Fruit fly (Drosophila melanogaster): ENCODE data around the gene CG43895.

Gene CG43895

DNA sequence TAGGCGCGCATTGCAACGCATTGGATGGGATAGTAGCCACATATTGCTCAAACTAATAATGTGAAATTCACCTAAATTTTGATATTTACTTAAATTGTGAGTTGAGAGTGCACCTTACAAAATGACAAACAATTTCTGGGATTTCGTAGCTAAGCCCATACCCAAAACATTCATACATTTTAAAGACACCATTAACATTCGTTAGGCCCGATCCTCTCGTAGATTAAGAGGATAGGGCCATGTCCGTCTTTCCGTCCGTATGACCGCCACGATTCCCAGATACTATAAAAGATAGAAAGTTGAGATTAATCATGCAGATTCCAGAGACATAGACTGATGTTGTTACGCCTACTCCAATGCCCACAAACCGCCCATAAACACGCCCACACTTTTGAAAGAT is at the start of gene CG43895:
CG43895 (minus strand) TSS at position 101 of the 400 bp plus-strand sequence.
- no peak for TF ChIP-seq CG17801 (GFP tag; optimal IDR thresholded peaks at IDR 0.05; ENCODE audit: partially characterized antibody)

DNA sequence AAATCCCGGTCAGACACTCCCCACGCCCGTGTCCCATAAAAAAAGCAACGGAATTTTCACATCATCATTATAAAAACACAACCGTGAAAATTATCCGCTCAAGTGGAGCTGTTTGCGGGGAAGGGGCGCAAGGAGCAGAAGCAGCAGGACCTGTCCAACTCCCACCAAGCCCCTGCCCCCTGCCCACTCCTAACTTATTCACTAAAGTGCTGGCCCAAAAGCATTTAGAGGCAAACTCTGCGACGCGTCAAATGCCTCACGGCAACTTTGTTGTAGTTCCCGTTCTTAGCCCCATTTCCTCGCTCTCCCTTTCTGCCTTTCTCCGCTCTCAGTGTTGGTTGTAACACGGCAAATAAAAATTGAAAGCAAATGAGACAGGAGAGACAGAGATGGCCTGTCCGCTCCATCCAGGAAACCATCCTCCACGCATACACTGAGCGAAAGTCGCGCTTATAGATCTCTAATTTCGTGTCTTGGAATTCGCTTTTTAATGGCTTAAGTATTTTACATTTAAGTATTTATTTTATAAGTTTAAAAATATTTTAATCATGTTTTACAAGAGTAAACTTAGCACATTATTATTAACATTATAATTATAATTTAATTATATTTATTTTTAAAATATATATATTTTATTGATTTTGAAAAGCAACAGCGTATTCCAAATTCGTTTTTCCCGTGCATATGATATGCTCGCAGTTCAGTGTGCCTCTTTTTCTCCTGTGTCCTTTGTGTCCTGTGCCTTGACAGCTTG is 46.0 kb upstream of the CG43895 start:
- no peak for TF ChIP-seq CG17801 (GFP tag; optimal IDR thresholded peaks at IDR 0.05; ENCODE audit: partially characterized antibody)

DNA sequence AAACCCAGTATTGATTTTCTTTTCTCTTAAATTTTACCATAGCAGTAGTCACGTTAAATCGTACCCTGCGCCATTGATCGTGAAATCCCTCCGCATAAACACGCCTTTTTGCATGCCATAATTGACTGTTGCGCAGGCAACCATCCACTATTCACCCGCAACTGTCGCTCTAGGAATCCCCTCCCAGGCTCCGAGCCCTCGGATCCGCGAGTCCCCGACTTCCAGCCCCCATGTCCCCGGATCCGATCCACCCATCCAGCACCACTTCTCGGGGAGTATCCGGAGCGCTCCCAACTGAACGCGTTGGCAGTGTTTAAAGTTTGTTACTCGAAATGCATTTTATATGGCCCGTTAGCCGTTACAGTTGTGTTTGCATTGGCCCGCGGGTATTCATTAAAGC is 34.8 kb upstream of the CG43895 start:
- TF ChIP-seq CG17801 (GFP tag; optimal IDR thresholded peaks at IDR 0.05; ENCODE audit: partially characterized antibody), result no peak

- no peak for TF ChIP-seq CG17801 (GFP tag; optimal IDR thresholded peaks at IDR 0.05; ENCODE audit: partially characterized antibody)
Observed at dm6 chr3L:21846591-21846990, 33.1 kb upstream of the CG43895 start.

DNA sequence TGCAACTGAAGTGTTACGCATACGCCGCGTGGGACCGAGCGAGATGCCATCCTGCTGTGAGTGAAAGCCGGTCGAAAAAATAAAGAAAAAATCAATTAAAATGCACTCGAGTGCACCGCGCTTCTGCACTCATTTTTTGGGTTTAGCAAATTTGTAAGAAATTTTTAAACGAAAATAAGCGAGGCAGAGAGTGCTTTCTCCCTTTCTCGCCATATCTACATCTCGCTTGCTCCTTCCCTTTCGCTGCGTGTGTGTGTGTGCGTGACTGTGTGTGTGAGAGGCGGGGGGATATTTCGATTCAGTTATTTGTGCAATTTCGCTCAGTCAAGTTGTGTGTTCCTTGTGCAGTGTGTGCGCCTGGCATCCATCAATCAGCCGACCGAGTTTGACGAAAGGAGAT is 31.0 kb upstream of the CG43895 start, which contains the start of gene mub:
mub (plus strand) TSS at position 301 of the 400 bp plus-strand sequence.
- no peak for TF ChIP-seq CG17801 (GFP tag; optimal IDR thresholded peaks at IDR 0.05; ENCODE audit: partially characterized antibody)

DNA sequence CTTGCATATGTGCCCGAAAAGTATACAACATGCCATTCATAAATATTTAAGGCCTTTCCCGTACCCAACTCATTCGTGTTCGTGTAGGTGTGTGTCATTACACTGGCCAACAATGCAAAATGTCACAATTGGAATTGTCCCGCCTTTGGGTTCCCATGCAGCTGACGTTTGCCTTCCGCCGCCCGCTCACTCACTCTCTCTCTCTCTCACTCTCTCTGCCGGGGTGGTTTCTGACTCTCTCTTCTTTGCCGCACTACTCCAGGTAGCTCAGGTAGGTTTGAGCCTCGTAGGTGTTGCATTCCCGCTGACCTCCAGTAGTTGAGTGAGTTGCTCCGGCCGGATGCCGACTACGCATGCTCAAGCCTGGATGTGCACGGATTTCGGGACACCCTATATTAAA is 29.8 kb upstream of the CG43895 start:
- TF ChIP-seq CG17801 (GFP tag; optimal IDR thresholded peaks at IDR 0.05; ENCODE audit: partially characterized antibody), result no peak

DNA sequence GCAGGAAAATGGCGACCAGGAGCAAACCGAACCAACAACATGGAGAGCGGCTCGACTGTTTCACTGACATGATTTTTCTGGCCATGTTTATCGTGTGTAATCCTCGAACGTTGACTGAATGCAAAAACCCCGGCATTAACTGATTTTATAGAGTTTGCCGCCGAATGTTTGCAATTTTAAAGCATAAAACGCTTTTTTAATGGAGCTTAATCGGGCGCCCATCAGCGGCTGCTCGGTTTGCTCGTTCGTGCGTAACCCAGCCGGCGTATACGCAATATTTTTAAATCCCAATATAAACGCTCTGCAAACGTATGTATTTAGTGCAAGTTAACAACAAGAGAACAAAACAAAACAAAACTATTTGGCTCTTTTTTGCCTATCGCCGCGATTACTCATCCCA is 28.8 kb upstream of the CG43895 start, which contains the start of gene CG14563:
CG14563 (minus strand) TSS at position 101 of the 400 bp plus-strand sequence.
- no peak for TF ChIP-seq CG17801 (GFP tag; optimal IDR thresholded peaks at IDR 0.05; ENCODE audit: partially characterized antibody)

DNA sequence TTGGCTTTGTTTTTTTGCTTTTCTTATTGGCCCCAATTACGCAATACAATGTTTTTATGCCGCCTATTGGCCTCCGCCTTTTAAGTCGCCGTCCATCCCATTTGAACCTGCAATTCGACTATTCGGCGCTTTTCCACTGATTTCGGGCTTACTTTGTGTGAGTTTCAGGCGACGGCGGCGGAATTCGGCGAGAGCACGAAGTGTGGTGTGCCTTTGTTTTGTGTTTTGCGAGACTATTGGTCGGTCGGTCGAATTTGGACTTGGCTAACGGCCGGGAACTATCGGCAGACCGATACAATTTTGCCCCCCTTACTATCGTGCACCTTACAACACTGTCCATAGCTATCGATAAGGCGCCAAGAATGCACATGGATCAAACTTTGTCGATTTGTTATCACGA is 27.6 kb upstream of the CG43895 start, which contains the start of gene P5CDh1:
P5CDh1 (minus strand) TSS at position 278 of the 400 bp plus-strand sequence.
- peak; percentile 44 for TF ChIP-seq CG17801 (GFP tag; optimal IDR thresholded peaks at IDR 0.05; ENCODE audit: partially characterized antibody)

DNA sequence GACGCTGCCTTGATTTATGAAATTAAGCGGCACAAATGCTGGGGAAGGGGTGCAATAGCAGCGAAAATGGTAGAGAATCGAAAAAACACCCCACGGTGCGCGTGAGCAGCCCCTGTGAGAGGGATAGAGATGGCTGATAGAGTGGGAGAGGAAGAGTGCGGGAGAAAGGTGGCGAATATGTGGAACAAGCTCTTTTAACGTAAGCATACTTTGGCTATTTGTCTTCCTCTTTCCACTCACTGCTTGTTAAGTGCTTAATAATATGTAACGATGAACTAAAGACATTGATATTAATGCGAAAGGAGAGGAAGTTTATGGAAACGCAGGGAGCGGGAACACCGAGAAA is 27.1 kb upstream of the CG43895 start:
- no peak for TF ChIP-seq CG17801 (GFP tag; optimal IDR thresholded peaks at IDR 0.05; ENCODE audit: partially characterized antibody)

DNA sequence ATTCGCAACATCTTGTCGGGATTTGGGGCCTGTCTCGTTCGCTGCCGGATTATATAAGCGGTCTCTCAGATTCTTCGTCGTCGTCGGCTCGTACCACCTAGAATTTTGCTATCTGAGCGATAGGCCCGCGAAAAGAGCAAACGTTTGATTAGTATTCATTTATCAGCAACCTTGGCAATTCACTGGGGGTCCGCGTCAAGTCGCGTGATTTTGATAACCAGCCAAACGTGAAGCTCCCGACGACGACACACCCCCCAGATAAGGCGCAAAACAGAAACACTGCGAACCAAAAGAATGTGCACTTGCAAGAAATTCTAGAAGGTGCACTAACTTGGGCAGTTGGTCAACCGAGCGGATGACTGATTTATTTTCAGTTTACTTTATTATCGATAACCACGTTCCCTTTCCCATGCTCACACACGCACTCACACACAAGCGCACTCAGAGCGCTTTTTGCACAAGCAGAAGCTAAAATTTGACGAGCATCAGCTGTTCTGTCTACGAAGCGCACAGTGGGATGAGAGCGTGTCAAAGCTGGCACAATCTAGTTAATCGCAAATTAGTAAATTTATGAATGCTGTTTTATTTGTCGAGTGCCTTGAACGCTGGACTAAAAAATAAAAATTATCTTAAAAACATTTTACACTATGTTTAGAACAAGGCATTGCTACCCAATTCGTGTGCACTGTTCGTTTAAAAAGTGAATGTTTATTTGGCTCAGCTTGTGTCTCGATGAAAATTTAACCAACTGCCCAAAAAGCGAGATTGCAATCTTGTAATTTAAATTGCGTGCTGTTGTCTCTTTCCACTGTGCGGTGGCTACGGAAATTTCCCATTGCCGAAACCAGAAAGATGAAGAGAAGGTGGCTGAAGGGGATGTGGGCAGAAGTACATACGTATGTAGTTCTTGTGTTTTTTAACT is 26.5 kb upstream of the CG43895 start:
- peak; percentile 90 for TF ChIP-seq CG17801 (GFP tag; optimal IDR thresholded peaks at IDR 0.05; ENCODE audit: partially characterized antibody)

DNA sequence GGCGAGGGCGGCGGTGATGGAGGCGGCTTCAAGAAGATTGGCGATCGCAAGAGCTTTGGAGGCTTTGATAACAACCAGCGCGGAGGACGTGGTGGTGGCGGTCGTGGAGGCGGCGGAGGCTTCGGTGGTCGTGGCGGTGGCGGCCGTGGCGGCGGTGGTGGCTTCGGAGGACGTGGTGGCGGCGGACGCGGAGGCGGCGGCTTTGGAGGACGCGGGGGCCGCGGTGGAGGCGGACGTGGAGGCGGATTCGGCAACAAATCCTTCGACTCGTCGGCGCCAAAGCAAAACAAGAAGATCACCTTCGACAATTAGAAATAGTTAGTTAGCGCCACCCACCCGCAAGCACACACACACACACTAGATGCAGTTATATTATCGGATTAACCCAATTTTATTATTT is 22.1 kb upstream of the CG43895 start:
- no peak for TF ChIP-seq CG17801 (GFP tag; optimal IDR thresholded peaks at IDR 0.05; ENCODE audit: partially characterized antibody)

dm6 chr3L:21832203-21833160 is 19.0 kb upstream of the CG43895 start, which contains the start of the genes CG7148 and Nopp140:
CG7148 (minus strand) TSS chr3L:21832253.
Nopp140 (plus strand) TSS chr3L:21832774.
- TF ChIP-seq CG17801 (GFP tag; optimal IDR thresholded peaks at IDR 0.05; ENCODE audit: partially characterized antibody), result peak; percentile 61

DNA sequence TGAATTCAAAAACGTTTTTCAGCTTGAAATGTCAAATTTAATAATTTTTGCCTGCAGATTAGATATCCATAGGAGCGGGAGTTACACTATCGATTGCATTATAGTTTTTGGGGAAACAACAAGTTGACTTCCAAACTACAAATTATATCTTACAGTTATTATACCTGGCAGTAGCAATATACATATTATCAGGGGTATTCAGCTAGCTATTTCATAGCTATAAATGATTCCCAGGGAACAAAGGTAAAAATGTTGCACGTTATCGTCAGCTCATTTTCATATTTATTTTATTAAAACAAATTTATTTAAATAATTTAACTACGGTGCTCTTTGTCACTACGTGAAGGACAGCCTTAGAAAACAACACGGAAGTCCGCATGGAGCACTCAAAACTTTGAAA is 16.6 kb upstream of the CG43895 start:
- TF ChIP-seq CG17801 (GFP tag; optimal IDR thresholded peaks at IDR 0.05; ENCODE audit: partially characterized antibody), result no peak

- no peak for TF ChIP-seq CG17801 (GFP tag; optimal IDR thresholded peaks at IDR 0.05; ENCODE audit: partially characterized antibody)
Observed at dm6 chr3L:21828177-21828589, 14.7 kb upstream of the CG43895 start, which contains the start of gene CG32448. CG32448 (minus strand) TSS chr3L:21828480.
